Worm (Caenorhabditis elegans): ENCODE data around the gene che-10.

The che-10 gene

ce11 chrII:4631479-4631878 is 6.7 kb downstream of the che-10 start:
- TF ChIP-seq cebp-2 (GFP tag; IDR thresholded peaks at IDR 0.05) = no peak
- no peak for TF ChIP-seq let-607 (tag; optimal IDR thresholded peaks at IDR 0.05)
- TF ChIP-seq lin-26 (GFP tag; IDR thresholded peaks at IDR 0.05) = no peak
- TF ChIP-seq nhr-120 (GFP tag; IDR thresholded peaks at IDR 0.05) = no peak
- no peak for TF ChIP-seq nhr-90 (tag; optimal IDR thresholded peaks at IDR 0.05)
- TF ChIP-seq T26A5.8 (tag; optimal IDR thresholded peaks at IDR 0.05) = no peak

ce11 chrII:4626606-4627005 is 11.5 kb downstream of the che-10 start, which contains the start of gene F35D11.1:
F35D11.1 (plus strand) TSS chrII:4626906.
- TF ChIP-seq athp-1 (tag; optimal IDR thresholded peaks at IDR 0.05) (no peak), attf-6 (GFP tag; IDR thresholded peaks at IDR 0.05) (no peak), nfya-1 (tag; optimal IDR thresholded peaks at IDR 0.05; ENCODE audit: borderline replicate concordance, insufficient read depth) (no peak), ama-1 (optimal IDR thresholded peaks at IDR 0.05) (no peak), ama-1 (GFP tag; optimal IDR thresholded peaks at IDR 0.05) (no peak), dpff-1 (tag; optimal IDR thresholded peaks at IDR 0.05) (no peak), ztf-3 (GFP tag; optimal IDR thresholded peaks at IDR 0.05) (no peak), Y53F4B.3 (GFP tag; IDR thresholded peaks at IDR 0.05) (no peak), hlh-12 (tag; optimal IDR thresholded peaks at IDR 0.05) (no peak), F39B2.1 (GFP tag; IDR thresholded peaks at IDR 0.05) (no peak), hmg-1.2 (GFP tag; IDR thresholded peaks at IDR 0.05) (no peak)

- TF ChIP-seq Y53F4B.3 (GFP tag; IDR thresholded peaks at IDR 0.05) = no peak
- no peak for TF ChIP-seq efl-1 (GFP tag; optimal IDR thresholded peaks at IDR 0.05)
- no peak for TF ChIP-seq dpl-1 (GFP tag; optimal IDR thresholded peaks at IDR 0.05)
- TF ChIP-seq F39B2.1 (GFP tag; IDR thresholded peaks at IDR 0.05) = no peak
- no peak for TF ChIP-seq ztf-22 (GFP tag; optimal IDR thresholded peaks at IDR 0.05)
- TF ChIP-seq egl-18 (GFP tag; IDR thresholded peaks at IDR 0.05) = no peak
- TF ChIP-seq cebp-1 (GFP tag; IDR thresholded peaks at IDR 0.05) = no peak
- TF ChIP-seq cebp-1 (tag; optimal IDR thresholded peaks at IDR 0.05) = no peak
- no peak for TF ChIP-seq T26A5.8 (tag; optimal IDR thresholded peaks at IDR 0.05)
- TF ChIP-seq hmg-20 (GFP tag; IDR thresholded peaks at IDR 0.05) = no peak
- no peak for TF ChIP-seq B0019.2 (GFP tag; conservative IDR thresholded peaks at IDR 0.05)
- TF ChIP-seq F57A8.1 (GFP tag; optimal IDR thresholded peaks at IDR 0.05) = no peak
- no peak for TF ChIP-seq Y56A3A.18 (GFP tag; IDR thresholded peaks at IDR 0.05)
- TF ChIP-seq hlh-12 (tag; optimal IDR thresholded peaks at IDR 0.05) = no peak
- TF ChIP-seq mcd-1 (GFP tag; IDR thresholded peaks at IDR 0.05) = no peak
- no peak for TF ChIP-seq xnd-1 (tag; optimal IDR thresholded peaks at IDR 0.05)
- TF ChIP-seq nhr-90 (tag; optimal IDR thresholded peaks at IDR 0.05) = no peak
- TF ChIP-seq him-1 (tag; optimal IDR thresholded peaks at IDR 0.05) = no peak
- TF ChIP-seq lsy-27 (tag; optimal IDR thresholded peaks at IDR 0.05; ENCODE audit: borderline replicate concordance, insufficient read depth) = no peak
- TF ChIP-seq hsf-1 (GFP tag; IDR thresholded peaks at IDR 0.05) = no peak
- TF ChIP-seq sptf-2 (GFP tag; optimal IDR thresholded peaks at IDR 0.05) = no peak
Measured at ce11 chrII:4621650-4622049, 16.5 kb downstream of the che-10 start, which contains the start of gene clec-139. clec-139 (minus strand) TSS chrII:4621750.

- TF ChIP-seq sdz-38 (tag; optimal IDR thresholded peaks at IDR 0.05) = no peak
- TF ChIP-seq tlf-1 (GFP tag; optimal IDR thresholded peaks at IDR 0.05) = no peak
- TF ChIP-seq rpc-1 (optimal IDR thresholded peaks at IDR 0.05) = no peak
- TF ChIP-seq rpc-1 (tag; optimal IDR thresholded peaks at IDR 0.05) = no peak
- no peak for TF ChIP-seq chd-7 (tag; optimal IDR thresholded peaks at IDR 0.05)
- TF ChIP-seq dox-1 (GFP tag; IDR thresholded peaks at IDR 0.05) = no peak
- no peak for TF ChIP-seq ceh-27 (GFP tag; optimal IDR thresholded peaks at IDR 0.05)
- no peak for TF ChIP-seq rcor-1 (GFP tag; IDR thresholded peaks at IDR 0.05)
- TF ChIP-seq ceh-100 (GFP tag; IDR thresholded peaks at IDR 0.05) = no peak
- TF ChIP-seq ztf-3 (GFP tag; optimal IDR thresholded peaks at IDR 0.05) = no peak
- no peak for TF ChIP-seq let-526 (GFP tag; IDR thresholded peaks at IDR 0.05)
- no peak for TF ChIP-seq mel-28 (tag; optimal IDR thresholded peaks at IDR 0.05; ENCODE audit: borderline replicate concordance)
- TF ChIP-seq B0035.1 (tag; optimal IDR thresholded peaks at IDR 0.05) = no peak
- no peak for TF ChIP-seq snpc-3.4 (tag; optimal IDR thresholded peaks at IDR 0.05)
- TF ChIP-seq lsl-1 (GFP tag; optimal IDR thresholded peaks at IDR 0.05) = no peak
Measured at ce11 chrII:4619700-4620099, 18.4 kb downstream of the che-10 start, which contains the start of gene clec-138. clec-138 (minus strand) TSS chrII:4619800.

All from whole organism, young adult.